Worm (Caenorhabditis elegans) whole organism, midembryonic: ENCODE data around the gene srg-32.

ENCODE experiments used
- T22C8.4 ChIP-seq: fragments of 200-800 bp; sonication (Bioruptor generic); IDR thresholded peaks from 2 replicates; pipeline ENCODE4 v1.3.6; 2022; ENCODE audit warnings: missing genetic modification characterization, missing compliant biosample characterization
- cog-1 ChIP-seq: sonication (generic microtip); optimal IDR thresholded peaks from 2 replicates; lab custom pipeline; 2016; ENCODE audit warnings: missing genetic modification characterization, missing compliant biosample characterization
- flt-1 ChIP-seq: fragments of 200-800 bp; sonication (Bioruptor generic); IDR thresholded peaks from 2 replicates; pipeline ENCODE4 v1.3.6; 2022; ENCODE audit warnings: missing genetic modification characterization, missing compliant biosample characterization
- klf-2 ChIP-seq: fragments of 200-800 bp; sonication (Bioruptor generic); conservative IDR thresholded peaks from 2 replicates; pipeline ENCODE4 v1.3.6; 2022; ENCODE audit warnings: missing genetic modification reagents, missing genetic modification characterization, missing compliant biosample characterization
- med-1 ChIP-seq: sonication (generic microtip); optimal IDR thresholded peaks from 2 replicates; lab custom pipeline; 2017; ENCODE audit warnings: missing genetic modification characterization, mild to moderate bottlenecking, missing compliant biosample characterization, antibody characterized with exemption, missing genetic modification reagents; ENCODE audit not compliant: insufficient read depth
- ref-1 ChIP-seq: fragments of 200-800 bp; sonication (Bioruptor generic); conservative IDR thresholded peaks from 2 replicates; pipeline ENCODE4 v1.3.6; 2022; ENCODE audit warnings: missing genetic modification reagents, missing genetic modification characterization, missing compliant biosample characterization
- tab-1 ChIP-seq: fragments of 200-800 bp; sonication (Bioruptor generic); IDR thresholded peaks from 2 replicates; pipeline ENCODE4 v1.3.6; 2022; ENCODE audit warnings: missing genetic modification characterization, missing compliant biosample characterization
- ztf-23 ChIP-seq: fragments of 200-800 bp; sonication (Bioruptor generic); IDR thresholded peaks from 2 replicates; pipeline ENCODE4 v1.3.6; 2022; ENCODE audit warnings: missing genetic modification reagents, missing genetic modification characterization, missing compliant biosample characterization
- ztf-29 ChIP-seq: fragments of 200-800 bp; sonication (Bioruptor generic); IDR thresholded peaks from 2 replicates; pipeline ENCODE4 v1.3.6; 2022; ENCODE audit warnings: missing genetic modification reagents, missing genetic modification characterization, missing compliant biosample characterization

The srg-32 gene

DNA sequence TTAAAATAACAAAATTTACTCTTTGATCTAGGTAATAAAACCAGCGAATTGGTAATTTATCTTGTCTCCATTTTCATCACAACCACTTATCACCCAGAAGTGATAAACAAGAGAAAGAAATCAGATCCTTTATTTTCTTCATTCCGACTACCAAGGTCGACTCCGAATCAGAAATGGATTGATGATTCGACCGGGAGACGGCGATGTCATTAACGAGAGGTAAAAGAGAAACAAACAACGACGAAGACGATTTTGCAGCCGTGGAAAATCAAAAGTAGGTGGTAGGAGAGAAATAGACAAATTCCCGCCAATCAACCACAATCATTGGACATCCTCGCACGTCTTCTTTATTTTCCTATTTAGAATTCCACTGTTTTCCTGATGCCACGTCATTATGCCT, 31.5 kb downstream of the srg-32 start:
- TF ChIP-seq med-1 (GFP tag; lab: Kevin White, UChicago) = no peak
- no peak for TF ChIP-seq ref-1 (GFP tag; lab: Robert Waterston, UW)
- TF ChIP-seq flt-1 (GFP tag; lab: Robert Waterston, UW) = no peak
- no peak for TF ChIP-seq cog-1 (tag; lab: Kevin White, UChicago)
- no peak for TF ChIP-seq tab-1 (GFP tag; lab: Robert Waterston, UW)
- no peak for TF ChIP-seq ztf-29 (GFP tag; lab: Robert Waterston, UW)
- no peak for TF ChIP-seq T22C8.4 (GFP tag; lab: Robert Waterston, UW)
- no peak for TF ChIP-seq klf-2 (GFP tag; lab: Robert Waterston, UW)
- no peak for TF ChIP-seq ztf-23 (GFP tag; lab: Robert Waterston, UW)

DNA sequence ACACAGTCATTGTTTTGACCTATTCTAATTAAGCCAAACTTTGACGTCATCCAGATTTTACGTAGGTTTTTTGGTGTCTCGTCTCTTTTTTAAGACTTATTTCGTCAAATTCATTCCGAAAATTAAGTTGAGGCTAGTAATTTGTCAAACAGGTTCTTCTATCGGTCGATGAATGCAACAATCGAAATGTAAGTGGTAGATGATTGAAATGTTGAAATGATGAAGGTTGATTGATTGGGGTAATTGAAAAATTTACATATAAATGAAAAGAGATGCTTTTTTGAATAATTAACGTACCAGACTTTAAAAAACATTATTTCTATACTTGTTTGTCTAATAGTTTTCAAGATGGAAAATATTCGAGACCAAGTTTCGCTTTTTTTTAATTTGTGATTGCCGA, 32.2 kb downstream of the srg-32 start:
- TF ChIP-seq ztf-29 (GFP tag; lab: Robert Waterston, UW) (no peak), med-1 (GFP tag; lab: Kevin White, UChicago) (no peak), T22C8.4 (GFP tag; lab: Robert Waterston, UW) (no peak), ref-1 (GFP tag; lab: Robert Waterston, UW) (no peak), cog-1 (tag; lab: Kevin White, UChicago) (no peak), klf-2 (GFP tag; lab: Robert Waterston, UW) (no peak), ztf-23 (GFP tag; lab: Robert Waterston, UW) (no peak), tab-1 (GFP tag; lab: Robert Waterston, UW) (no peak), flt-1 (GFP tag; lab: Robert Waterston, UW) (no peak)

DNA sequence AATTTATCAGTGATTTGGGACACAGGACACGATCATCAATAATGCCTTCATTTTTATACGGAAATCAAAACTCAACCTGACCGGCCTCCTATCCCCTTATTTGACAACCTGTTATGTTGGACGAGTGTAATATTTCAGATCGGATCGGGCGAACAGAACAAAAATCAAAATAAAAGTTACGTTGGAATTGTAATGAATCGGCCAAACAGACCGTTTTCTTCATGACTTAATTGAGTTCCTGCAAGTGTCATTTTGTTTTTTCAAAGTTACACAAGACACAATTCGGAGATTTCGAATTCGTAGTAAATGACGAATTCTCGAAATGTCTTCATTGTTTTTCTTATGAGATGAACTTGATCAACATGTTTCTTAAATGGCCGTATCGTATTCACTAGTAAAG, 33.4 kb downstream of the srg-32 start, which contains the start of gene F32G8.3:
F32G8.3 (minus strand) TSS at position 101 of the 400 bp plus-strand sequence.
- no peak for TF ChIP-seq klf-2 (GFP tag; lab: Robert Waterston, UW)

DNA sequence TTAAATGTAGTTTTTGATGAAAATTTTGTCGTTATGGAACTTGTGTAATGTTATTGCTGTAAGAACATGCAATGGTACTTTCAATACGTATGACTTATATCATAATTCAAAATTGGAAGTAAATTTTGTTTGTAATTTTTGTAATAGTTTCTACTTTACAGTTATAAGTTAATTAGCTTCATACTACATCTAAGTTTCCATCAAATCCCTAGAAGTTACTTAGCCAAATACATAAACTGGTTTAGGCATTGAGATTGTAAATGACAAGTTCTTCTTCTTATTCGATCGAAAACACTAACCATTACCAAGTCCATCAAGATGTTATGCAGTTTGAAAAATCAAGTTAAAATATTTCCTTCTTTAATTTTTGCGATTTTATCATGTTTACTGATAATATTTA, 38.9 kb downstream of the srg-32 start, which contains the start of gene F32G8.2:
F32G8.2 (plus strand) TSS at position 301 of the 400 bp plus-strand sequence.
- TF ChIP-seq med-1 (GFP tag; lab: Kevin White, UChicago) (no peak), ztf-23 (GFP tag; lab: Robert Waterston, UW) (no peak), flt-1 (GFP tag; lab: Robert Waterston, UW) (no peak), tab-1 (GFP tag; lab: Robert Waterston, UW) (no peak), cog-1 (tag; lab: Kevin White, UChicago) (no peak), klf-2 (GFP tag; lab: Robert Waterston, UW) (no peak)

DNA sequence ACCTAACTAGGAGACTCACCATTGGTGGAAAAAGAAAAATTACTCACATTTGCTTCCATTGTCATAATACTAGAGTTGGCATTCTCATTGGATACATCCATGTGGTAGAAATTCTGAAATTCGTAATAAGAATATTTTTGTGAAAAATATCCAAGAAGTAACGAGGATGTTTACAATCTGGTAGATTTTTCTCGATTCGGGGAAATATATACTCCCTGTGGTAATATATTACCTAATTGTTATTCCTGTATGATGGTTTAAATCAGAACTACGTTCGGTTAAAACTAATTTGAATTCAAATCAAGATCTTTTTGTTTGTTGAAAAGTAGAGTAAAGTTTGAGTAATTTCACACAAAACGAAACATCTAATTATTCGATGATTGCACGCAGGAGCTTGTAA, 39.6 kb downstream of the srg-32 start, which contains the start of gene srd-34:
srd-34 (minus strand) TSS at position 101 of the 400 bp plus-strand sequence.
- TF ChIP-seq ztf-23 (GFP tag; lab: Robert Waterston, UW) (no peak), klf-2 (GFP tag; lab: Robert Waterston, UW) (no peak), tab-1 (GFP tag; lab: Robert Waterston, UW) (no peak), cog-1 (tag; lab: Kevin White, UChicago) (no peak), ref-1 (GFP tag; lab: Robert Waterston, UW) (no peak), flt-1 (GFP tag; lab: Robert Waterston, UW) (no peak), ztf-29 (GFP tag; lab: Robert Waterston, UW) (no peak), T22C8.4 (GFP tag; lab: Robert Waterston, UW) (no peak), med-1 (GFP tag; lab: Kevin White, UChicago) (no peak)

DNA sequence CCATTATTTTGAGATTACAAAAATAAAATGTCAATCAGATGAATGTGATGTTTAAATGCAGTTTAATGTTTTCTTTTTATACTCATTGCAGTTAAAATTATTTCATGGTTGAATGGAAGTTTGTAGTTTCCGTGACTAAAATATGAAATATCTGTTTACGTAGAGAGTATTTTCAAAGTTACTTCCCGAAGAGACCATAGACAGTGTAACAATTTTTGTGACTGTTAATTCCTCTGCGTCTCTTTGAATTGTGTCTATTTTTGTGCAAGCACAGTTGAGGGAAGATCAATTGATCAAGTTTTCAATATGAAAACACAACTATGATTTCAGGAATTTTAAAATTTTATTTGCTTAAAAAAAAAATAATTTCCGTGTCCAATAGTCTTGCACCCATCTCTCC, 41.8 kb downstream of the srg-32 start, which contains the start of gene F25D1.5:
F25D1.5 (minus strand) TSS at position 35 of the 400 bp plus-strand sequence.
- TF ChIP-seq med-1 (GFP tag; lab: Kevin White, UChicago) (no peak), ztf-29 (GFP tag; lab: Robert Waterston, UW) (no peak), klf-2 (GFP tag; lab: Robert Waterston, UW) (no peak), flt-1 (GFP tag; lab: Robert Waterston, UW) (no peak), tab-1 (GFP tag; lab: Robert Waterston, UW) (no peak), ztf-23 (GFP tag; lab: Robert Waterston, UW) (no peak), ref-1 (GFP tag; lab: Robert Waterston, UW) (no peak), cog-1 (tag; lab: Kevin White, UChicago) (no peak), T22C8.4 (GFP tag; lab: Robert Waterston, UW) (no peak)

DNA sequence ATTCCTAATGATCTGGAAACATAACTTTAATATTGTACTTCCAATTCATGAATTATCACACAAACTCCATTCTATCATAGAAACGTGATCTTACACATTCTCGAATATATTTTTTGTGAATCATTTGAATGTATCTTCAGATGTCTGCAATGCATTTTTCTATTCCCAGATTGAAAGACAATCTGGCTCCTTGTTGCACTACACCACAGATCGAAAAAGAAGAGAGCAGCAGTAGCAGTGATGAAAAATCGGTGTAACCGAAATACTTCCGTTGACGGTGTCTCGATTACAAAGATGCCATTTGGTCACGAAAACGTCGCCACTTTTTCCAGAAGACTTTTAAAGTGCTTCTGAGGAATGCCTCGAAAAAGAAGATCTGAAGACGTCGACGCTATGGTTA, 48.6 kb downstream of the srg-32 start, which contains the start of gene degt-1:
degt-1 (plus strand) TSS at position 301 of the 400 bp plus-strand sequence.
- no peak for TF ChIP-seq flt-1 (GFP tag; lab: Robert Waterston, UW)
- no peak for TF ChIP-seq klf-2 (GFP tag; lab: Robert Waterston, UW)
- TF ChIP-seq med-1 (GFP tag; lab: Kevin White, UChicago) = no peak
- TF ChIP-seq ztf-29 (GFP tag; lab: Robert Waterston, UW) = no peak
- no peak for TF ChIP-seq cog-1 (tag; lab: Kevin White, UChicago)
- TF ChIP-seq T22C8.4 (GFP tag; lab: Robert Waterston, UW) = no peak
- TF ChIP-seq ztf-23 (GFP tag; lab: Robert Waterston, UW) = no peak
- TF ChIP-seq ref-1 (GFP tag; lab: Robert Waterston, UW) = no peak
- TF ChIP-seq tab-1 (GFP tag; lab: Robert Waterston, UW) = no peak

DNA sequence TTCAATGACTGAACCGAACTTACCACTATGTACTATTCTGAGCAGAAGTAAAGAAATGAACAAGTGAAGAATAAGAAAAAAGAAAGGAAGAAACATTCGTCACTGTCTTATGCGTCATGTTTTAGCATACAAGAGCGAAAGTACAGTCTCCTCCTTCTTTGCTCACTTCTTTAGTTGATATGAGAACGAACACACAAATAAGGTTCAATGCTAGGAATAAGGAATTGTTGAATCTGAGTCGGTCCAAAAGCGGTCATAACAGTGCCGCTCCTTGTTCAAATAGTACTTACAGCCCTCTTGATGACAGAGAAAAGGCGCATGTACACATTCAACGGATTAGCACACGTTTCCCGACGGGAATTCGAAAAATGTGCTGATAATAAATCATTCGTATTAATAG, 49.5 kb downstream of the srg-32 start, which contains the start of gene F25D1.8:
F25D1.8 (plus strand) TSS at position 301 of the 400 bp plus-strand sequence.
- no peak for TF ChIP-seq cog-1 (tag; lab: Kevin White, UChicago)
- TF ChIP-seq flt-1 (GFP tag; lab: Robert Waterston, UW) = no peak
- no peak for TF ChIP-seq med-1 (GFP tag; lab: Kevin White, UChicago)
- no peak for TF ChIP-seq T22C8.4 (GFP tag; lab: Robert Waterston, UW)
- no peak for TF ChIP-seq ztf-29 (GFP tag; lab: Robert Waterston, UW)
- no peak for TF ChIP-seq klf-2 (GFP tag; lab: Robert Waterston, UW)
- TF ChIP-seq ztf-23 (GFP tag; lab: Robert Waterston, UW) = no peak
- no peak for TF ChIP-seq ref-1 (GFP tag; lab: Robert Waterston, UW)
- no peak for TF ChIP-seq tab-1 (GFP tag; lab: Robert Waterston, UW)
